Worm (Caenorhabditis elegans): ENCODE results near the gene T19C9.8.

Gene T19C9.8

ce11 chrV:17272112-17272511, 33.2 kb downstream of the T19C9.8 start:
- TF ChIP-seq tab-1 (GFP tag; IDR thresholded peaks at IDR 0.05) (no peak), T22C8.4 (GFP tag; IDR thresholded peaks at IDR 0.05) (no peak), ztf-23 (GFP tag; IDR thresholded peaks at IDR 0.05) (no peak), cog-1 (tag; optimal IDR thresholded peaks at IDR 0.05) (no peak), flt-1 (GFP tag; IDR thresholded peaks at IDR 0.05) (no peak), ztf-29 (GFP tag; IDR thresholded peaks at IDR 0.05) (no peak), ref-1 (GFP tag; conservative IDR thresholded peaks at IDR 0.05) (no peak)

ce11 chrV:17273249-17273648, 34.4 kb downstream of the T19C9.8 start, which contains the start of gene K10G4.10:
TSS of gene K10G4.10 (plus strand) at chrV:17273549.
- TF ChIP-seq flt-1 (GFP tag; IDR thresholded peaks at IDR 0.05) (no peak), ztf-23 (GFP tag; IDR thresholded peaks at IDR 0.05) (no peak)

- no peak for TF ChIP-seq T22C8.4 (GFP tag; IDR thresholded peaks at IDR 0.05)
- TF ChIP-seq med-1 (GFP tag; optimal IDR thresholded peaks at IDR 0.05; ENCODE audit: insufficient read depth) = no peak
- no peak for TF ChIP-seq ztf-23 (GFP tag; IDR thresholded peaks at IDR 0.05)
- no peak for TF ChIP-seq cog-1 (tag; optimal IDR thresholded peaks at IDR 0.05)
- no peak for TF ChIP-seq flt-1 (GFP tag; IDR thresholded peaks at IDR 0.05)
- TF ChIP-seq ref-1 (GFP tag; conservative IDR thresholded peaks at IDR 0.05) = no peak
- TF ChIP-seq tab-1 (GFP tag; IDR thresholded peaks at IDR 0.05) = no peak
Measured at ce11 chrV:17284159-17284558, 45.3 kb downstream of the T19C9.8 start.
